Fruit fly (Drosophila melanogaster) whole organism: ENCODE data around the gene Hexo1.

ENCODE experiments used
- pan ChIP-seq: fragments of >200 bp; optimal IDR thresholded peaks from 2 replicates; lab custom pipeline; 2017
- usp ChIP-seq: fragments of >200 bp; optimal IDR thresholded peaks from 2 replicates; lab custom pipeline; 2017; ENCODE audit warnings: missing biosample characterization, missing genetic modification characterization, mixed read lengths

- TF ChIP-seq usp (GFP tag; lab: Kevin White, UChicago) (no peak), pan (lab: Kevin White, UChicago) (no peak)
These were observed 34.1 kb upstream of the Hexo1 start, which contains the start of the genes ago and CG1265 for dm6 chr3L:4254301-4254834.
